Fruit fly (Drosophila melanogaster): ENCODE results near the gene Mrgn1.

Mrgn1 gene

dm6 chrX:13748906-13749872 lies 27.4 kb upstream of the Mrgn1 start:
- peak; percentile 44 for TF ChIP-seq Hr4 (GFP tag; optimal IDR thresholded peaks at IDR 0.05)
- TF ChIP-seq net (GFP tag; optimal IDR thresholded peaks at IDR 0.05): no peak
- TF ChIP-seq Gug (GFP tag; IDR thresholded peaks at IDR 0.05): peak; percentile 67; the same call in 1 of the 2 replicates
- TF ChIP-seq Lpt (GFP tag; optimal IDR thresholded peaks at IDR 0.05): no peak
- TF ChIP-seq CG6808 (GFP tag; optimal IDR thresholded peaks at IDR 0.05): peak; percentile 55
- peak; percentile 34 to 46 for TF ChIP-seq ss (GFP tag; optimal IDR thresholded peaks at IDR 0.05)
- TF ChIP-seq pdm3 (GFP tag; optimal IDR thresholded peaks at IDR 0.05): no peak
- TF ChIP-seq OdsH (GFP tag; optimal IDR thresholded peaks at IDR 0.05): peak; percentile 46
- TF ChIP-seq CG6276 (GFP tag; optimal IDR thresholded peaks at IDR 0.05): peak; percentile 32
- no peak for TF ChIP-seq CG31627 (GFP tag; optimal IDR thresholded peaks at IDR 0.05)
- TF ChIP-seq fkh (GFP tag; optimal IDR thresholded peaks at IDR 0.05): peak; percentile 52
- TF ChIP-seq Hr38 (GFP tag; optimal IDR thresholded peaks at IDR 0.05): no peak
- peak; percentile 39 for TF ChIP-seq lz (GFP tag; optimal IDR thresholded peaks at IDR 0.05)
- TF ChIP-seq Ets21C (GFP tag; optimal IDR thresholded peaks at IDR 0.05): no peak
- TF ChIP-seq CG8319 (GFP tag; optimal IDR thresholded peaks at IDR 0.05): no peak
- TF ChIP-seq CG6163 (GFP tag; IDR thresholded peaks at IDR 0.05): peak; percentile 53; the same call in 1 of the 3 replicates
- no peak for TF ChIP-seq fd85E (GFP tag; optimal IDR thresholded peaks at IDR 0.05)
- no peak for TF ChIP-seq CG6792 (GFP tag; optimal IDR thresholded peaks at IDR 0.05)
- peak; percentile 1 for TF ChIP-seq CG10669 (GFP tag; optimal IDR thresholded peaks at IDR 0.05)
- TF ChIP-seq dac (GFP tag; optimal IDR thresholded peaks at IDR 0.05): no peak
- peak; percentile 19 for TF ChIP-seq Smox (GFP tag; optimal IDR thresholded peaks at IDR 0.05)
- TF ChIP-seq svp (GFP tag): peak; percentile 71
- TF ChIP-seq Sox102F (GFP tag; optimal IDR thresholded peaks at IDR 0.05): peak; percentile 10
- peak; percentile 67 for TF ChIP-seq eg (GFP tag; IDR thresholded peaks at IDR 0.05)
- no peak for TF ChIP-seq dsx (GFP tag; optimal IDR thresholded peaks at IDR 0.05; ENCODE audit: poor library complexity, severe bottlenecking)
- no peak for TF ChIP-seq CG11762 (GFP tag; optimal IDR thresholded peaks at IDR 0.05; ENCODE audit: insufficient read depth)
- TF ChIP-seq CG1621 (tag; optimal IDR thresholded peaks at IDR 0.05): no peak
- TF ChIP-seq Sox15 (GFP tag; optimal IDR thresholded peaks at IDR 0.05): no peak
- TF ChIP-seq CG15336 (GFP tag; IDR thresholded peaks at IDR 0.05): peak; percentile 81
- TF ChIP-seq CG16779 (tag; optimal IDR thresholded peaks at IDR 0.05): no peak
- TF ChIP-seq CG34406 (GFP tag; optimal IDR thresholded peaks at IDR 0.05): peak; percentile 25
- peak; percentile 5 for TF ChIP-seq CG7368 (GFP tag; optimal IDR thresholded peaks at IDR 0.05)
- peak; percentile 54 for TF ChIP-seq CG32006 (GFP tag; optimal IDR thresholded peaks at IDR 0.05)
- peak; percentile 24 for TF ChIP-seq topi (GFP tag; optimal IDR thresholded peaks at IDR 0.05)
- peak; percentile 27 for TF ChIP-seq CG4318 (GFP tag; optimal IDR thresholded peaks at IDR 0.05)
- TF ChIP-seq achi (GFP tag; optimal IDR thresholded peaks at IDR 0.05): peak; percentile 26
- peak; percentile 0 for TF ChIP-seq CG10631 (GFP tag; optimal IDR thresholded peaks at IDR 0.05)
- peak; percentile 9 for TF ChIP-seq Sox14 (GFP tag; optimal IDR thresholded peaks at IDR 0.05)
- peak; percentile 15 for TF ChIP-seq Eip75B (GFP tag; optimal IDR thresholded peaks at IDR 0.05)
- peak; percentile 75; the same call in 2 of the 3 replicates for TF ChIP-seq CG8119 (GFP tag; IDR thresholded peaks at IDR 0.05)
- TF ChIP-seq acj6 (GFP tag; optimal IDR thresholded peaks at IDR 0.05): peak; percentile 35
- peak; percentile 85 for TF ChIP-seq Eip78C (GFP tag)
- TF ChIP-seq CG8632 (GFP tag; optimal IDR thresholded peaks at IDR 0.05): peak; percentile 27
- TF ChIP-seq CG11902 (GFP tag; optimal IDR thresholded peaks at IDR 0.05): no peak
- TF ChIP-seq salr (GFP tag; optimal IDR thresholded peaks at IDR 0.05): no peak
- TF ChIP-seq Blimp-1 (GFP tag; optimal IDR thresholded peaks at IDR 0.05): no peak
- TF ChIP-seq Eip93F (GFP tag; optimal IDR thresholded peaks at IDR 0.05): no peak
- TF ChIP-seq fd59A (GFP tag; optimal IDR thresholded peaks at IDR 0.05): no peak
- peak; percentile 59 for TF ChIP-seq CG11294 (GFP tag; IDR thresholded peaks at IDR 0.05)
- no peak for TF ChIP-seq CG9139 (GFP tag; optimal IDR thresholded peaks at IDR 0.05)
